Fruit fly (Drosophila melanogaster): ENCODE data around the gene CG42521.

CG42521 gene

DNA sequence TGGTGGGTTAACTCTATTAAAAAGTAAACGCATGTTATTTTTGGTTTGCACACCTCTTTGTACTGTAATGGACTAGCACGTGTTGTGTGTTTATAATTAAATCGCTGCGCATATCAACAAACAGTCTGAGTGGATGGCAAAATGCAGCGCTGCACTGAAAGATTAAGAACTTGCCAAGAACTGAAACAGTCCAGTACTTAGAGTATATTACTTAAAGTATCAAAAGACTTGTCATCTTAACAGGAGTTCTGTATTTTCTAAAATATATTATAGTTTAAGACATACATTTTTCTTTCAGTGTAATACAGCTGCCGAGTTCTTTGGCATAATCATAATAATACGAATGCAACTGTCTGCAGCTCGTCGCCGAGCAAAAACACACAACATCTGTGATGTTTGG lies 25.1 kb upstream of the CG42521 start:
- TF ChIP-seq Met (GFP tag; optimal IDR thresholded peaks at IDR 0.05) (peak; percentile 9), CG8319 (GFP tag; optimal IDR thresholded peaks at IDR 0.05) (no peak), CG9139 (GFP tag; optimal IDR thresholded peaks at IDR 0.05) (no peak), CG6854 (GFP tag; optimal IDR thresholded peaks at IDR 0.05) (no peak), CG7368 (GFP tag; optimal IDR thresholded peaks at IDR 0.05) (no peak), CG3919 (GFP tag; optimal IDR thresholded peaks at IDR 0.05) (no peak), svp (GFP tag) (no peak), acj6 (GFP tag; optimal IDR thresholded peaks at IDR 0.05) (peak; percentile 44), CG1621 (tag; optimal IDR thresholded peaks at IDR 0.05) (peak; percentile 0), OdsH (GFP tag; optimal IDR thresholded peaks at IDR 0.05) (peak; percentile 53), salr (GFP tag; optimal IDR thresholded peaks at IDR 0.05) (peak; percentile 39 to 50), Hr4 (GFP tag; optimal IDR thresholded peaks at IDR 0.05) (peak; percentile 47), Gug (GFP tag; IDR thresholded peaks at IDR 0.05) (peak; percentile 57), fkh (GFP tag; optimal IDR thresholded peaks at IDR 0.05) (no peak), Sox102F (GFP tag; optimal IDR thresholded peaks at IDR 0.05) (no peak), CG10669 (GFP tag; optimal IDR thresholded peaks at IDR 0.05) (peak; percentile 22), CG11902 (GFP tag; optimal IDR thresholded peaks at IDR 0.05) (no peak), dsx (GFP tag; optimal IDR thresholded peaks at IDR 0.05; ENCODE audit: poor library complexity, severe bottlenecking) (peak; percentile 48), cyc (GFP tag; optimal IDR thresholded peaks at IDR 0.05) (no peak), net (GFP tag; optimal IDR thresholded peaks at IDR 0.05) (peak; percentile 31), topi (GFP tag; optimal IDR thresholded peaks at IDR 0.05) (peak; percentile 32), CG8632 (GFP tag; optimal IDR thresholded peaks at IDR 0.05) (peak; percentile 7), CG6792 (GFP tag; optimal IDR thresholded peaks at IDR 0.05) (peak; percentile 5), CG6808 (GFP tag; optimal IDR thresholded peaks at IDR 0.05) (no peak), esn (GFP tag; optimal IDR thresholded peaks at IDR 0.05) (no peak), Eip93F (GFP tag; optimal IDR thresholded peaks at IDR 0.05) (no peak), CG32006 (GFP tag; optimal IDR thresholded peaks at IDR 0.05) (peak; percentile 50), dac (GFP tag; optimal IDR thresholded peaks at IDR 0.05) (no peak), fd85E (GFP tag; optimal IDR thresholded peaks at IDR 0.05) (no peak), CG15336 (GFP tag; IDR thresholded peaks at IDR 0.05) (peak; percentile 69), fd59A (GFP tag; optimal IDR thresholded peaks at IDR 0.05) (peak; percentile 38), Eip78C (GFP tag) (peak; percentile 82), pdm3 (GFP tag; optimal IDR thresholded peaks at IDR 0.05) (peak; percentile 35), Smox (GFP tag; optimal IDR thresholded peaks at IDR 0.05) (no peak), lz (GFP tag; optimal IDR thresholded peaks at IDR 0.05) (peak; percentile 2), ss (GFP tag; optimal IDR thresholded peaks at IDR 0.05) (peak in 1 of 2 experiments; percentile 11), Ets96B (tag; optimal IDR thresholded peaks at IDR 0.05) (no peak), Sox15 (GFP tag; optimal IDR thresholded peaks at IDR 0.05) (no peak), Ets21C (GFP tag; optimal IDR thresholded peaks at IDR 0.05) (no peak), vri (GFP tag; optimal IDR thresholded peaks at IDR 0.05) (no peak), CG34406 (GFP tag; optimal IDR thresholded peaks at IDR 0.05) (no peak), achi (GFP tag; optimal IDR thresholded peaks at IDR 0.05) (peak; percentile 45), CG6276 (GFP tag; optimal IDR thresholded peaks at IDR 0.05) (peak; percentile 12), CG4318 (GFP tag; optimal IDR thresholded peaks at IDR 0.05) (no peak), CG11294 (GFP tag; IDR thresholded peaks at IDR 0.05) (0 out of 2 replicates have a peak, but pooled peaks have one; percentile 15), Blimp-1 (GFP tag; optimal IDR thresholded peaks at IDR 0.05) (no peak), Lpt (GFP tag; optimal IDR thresholded peaks at IDR 0.05) (no peak), CG6163 (GFP tag; IDR thresholded peaks at IDR 0.05) (peak; percentile 71; the same call in 2 of the 3 replicates), Eip75B (GFP tag; optimal IDR thresholded peaks at IDR 0.05) (peak; percentile 41), CG16779 (tag; optimal IDR thresholded peaks at IDR 0.05) (no peak), CG3032 (tag; optimal IDR thresholded peaks at IDR 0.05) (peak; percentile 27), Hr39 (GFP tag; optimal IDR thresholded peaks at IDR 0.05) (peak; percentile 22)
